Worm (Caenorhabditis elegans): Measurements from ENCODE around the gene W04G3.11.

- TF ChIP-seq unc-130 (GFP tag; optimal IDR thresholded peaks at IDR 0.05) (no peak), ctbp-1 (GFP tag; IDR thresholded peaks at IDR 0.05) (no peak), duxl-1 (tag; optimal IDR thresholded peaks at IDR 0.05; ENCODE audit: poor library complexity) (no peak), pqm-1 (tag; optimal IDR thresholded peaks at IDR 0.05) (no peak), ZK337.2 (GFP tag; IDR thresholded peaks at IDR 0.05) (no peak), cey-2 (tag; optimal IDR thresholded peaks at IDR 0.05; ENCODE audit: borderline replicate concordance, insufficient read depth) (no peak), ceh-82 (tag; optimal IDR thresholded peaks at IDR 0.05) (no peak), ceh-20 (GFP tag; IDR thresholded peaks at IDR 0.05) (no peak), aly-2 (tag; optimal IDR thresholded peaks at IDR 0.05) (no peak), snpc-4 (tag; optimal IDR thresholded peaks at IDR 0.05) (no peak), nhr-76 (tag; optimal IDR thresholded peaks at IDR 0.05) (no peak), lin-38 (GFP tag; IDR thresholded peaks at IDR 0.05) (no peak)
These were observed 33.4 kb downstream of the W04G3.11 start for ce11 chrX:11122412-11122811.

All from whole organism, L4 larva.